Fruit fly (Drosophila melanogaster): ENCODE measurements around the gene p38c.

p38c gene

dm6 chr3R:24163556-24164022 is 13.6 kb upstream of the p38c start, which contains the start of gene Apc2 (continued):
- TF ChIP-seq CG18619 (GFP tag; optimal IDR thresholded peaks at IDR 0.05) (peak; percentile 39), CG12744 (GFP tag; optimal IDR thresholded peaks at IDR 0.05) (no peak), zen2 (GFP tag; IDR thresholded peaks at IDR 0.05; ENCODE audit: partially characterized antibody) (peak; percentile 18; the same call in 1 of the 3 replicates), CG3281 (GFP tag; optimal IDR thresholded peaks at IDR 0.05) (peak; percentile 55), Aef1 (GFP tag; IDR thresholded peaks at IDR 0.05) (peak; percentile 48), CG7556 (GFP tag; optimal IDR thresholded peaks at IDR 0.05) (peak; percentile 60), CG14860 (GFP tag; IDR thresholded peaks at IDR 0.05; ENCODE audit: partially characterized antibody) (no peak), CG7357 (GFP tag; IDR thresholded peaks at IDR 0.05) (peak; percentile 35; the same call in 1 of the 3 replicates), zen (tag; optimal IDR thresholded peaks at IDR 0.05) (peak; percentile 57), dm (GFP tag; optimal IDR thresholded peaks at IDR 0.05) (no peak), rib (GFP tag; IDR thresholded peaks at IDR 0.05) (no peak), emc (GFP tag; optimal IDR thresholded peaks at IDR 0.05) (no peak), gsb-n (tag; optimal IDR thresholded peaks at IDR 0.05) (peak; percentile 41), tll (GFP tag; optimal IDR thresholded peaks at IDR 0.05) (no peak), CG4282 (GFP tag; optimal IDR thresholded peaks at IDR 0.05) (no peak), slp2 (GFP tag; optimal IDR thresholded peaks at IDR 0.05) (peak; percentile 24), CG5245 (GFP tag; optimal IDR thresholded peaks at IDR 0.05) (peak; percentile 42), lab (GFP tag; optimal IDR thresholded peaks at IDR 0.05) (peak; percentile 71), MESR4 (GFP tag; optimal IDR thresholded peaks at IDR 0.05) (no peak), CG1024 (GFP tag; IDR thresholded peaks at IDR 0.05) (no peak), Adf1 (GFP tag; IDR thresholded peaks at IDR 0.05) (no peak), Mad (GFP tag; optimal IDR thresholded peaks at IDR 0.05) (no peak), BEAF-32 (GFP tag; optimal IDR thresholded peaks at IDR 0.05) (peak; percentile 77), sens (GFP tag) (peak; percentile 91), bigmax (GFP tag; optimal IDR thresholded peaks at IDR 0.05) (no peak), gce (GFP tag; IDR thresholded peaks at IDR 0.05) (0 out of 3 replicates have a peak, but pooled peaks have one; percentile 8), Hand (GFP tag; optimal IDR thresholded peaks at IDR 0.05) (no peak), CG3065 (GFP tag; optimal IDR thresholded peaks at IDR 0.05) (no peak), sens-2 (GFP tag; IDR thresholded peaks at IDR 0.05) (no peak), abd-A (tag; optimal IDR thresholded peaks at IDR 0.05) (no peak), CG17385 (GFP tag; optimal IDR thresholded peaks at IDR 0.05) (peak; percentile 54), luna (GFP tag; optimal IDR thresholded peaks at IDR 0.05) (no peak), Hr39 (optimal IDR thresholded peaks at IDR 0.05) (no peak), CG6791 (GFP tag; IDR thresholded peaks at IDR 0.05; ENCODE audit: partially characterized antibody) (no peak), Mrtf (GFP tag; IDR thresholded peaks at IDR 0.05) (no peak), CG9727 (GFP tag; optimal IDR thresholded peaks at IDR 0.05) (peak; percentile 74), lilli (GFP tag; optimal IDR thresholded peaks at IDR 0.05) (peak; percentile 57), sc (optimal IDR thresholded peaks at IDR 0.05) (no peak), sc (GFP tag; optimal IDR thresholded peaks at IDR 0.05) (peak; percentile 37), CG18262 (tag; optimal IDR thresholded peaks at IDR 0.05) (peak; percentile 75), CG6272 (GFP tag; IDR thresholded peaks at IDR 0.05) (no peak), sug (tag; optimal IDR thresholded peaks at IDR 0.05) (peak; percentile 62), CG17829 (tag; optimal IDR thresholded peaks at IDR 0.05) (peak; percentile 70), Side (GFP tag; optimal IDR thresholded peaks at IDR 0.05) (no peak), CG12219 (GFP tag; optimal IDR thresholded peaks at IDR 0.05) (peak; percentile 5), CG10209 (GFP tag; optimal IDR thresholded peaks at IDR 0.05) (peak; percentile 51), HLH3B (GFP tag; IDR thresholded peaks at IDR 0.05) (peak; percentile 57; the same call in 1 of the 2 replicates), CG1529 (GFP tag; optimal IDR thresholded peaks at IDR 0.05) (no peak), GATAe (GFP tag; conservative IDR thresholded peaks at IDR 0.05) (no peak), Hey (tag; optimal IDR thresholded peaks at IDR 0.05) (no peak), Ets65A (GFP tag) (peak; percentile 79), Ada2b (GFP tag; IDR thresholded peaks at IDR 0.05) (peak; percentile 65)

Data from whole organism, embryonic.